Worm (Caenorhabditis elegans): ENCODE measurements around the gene Y26G10.4.

Gene Y26G10.4

DNA sequence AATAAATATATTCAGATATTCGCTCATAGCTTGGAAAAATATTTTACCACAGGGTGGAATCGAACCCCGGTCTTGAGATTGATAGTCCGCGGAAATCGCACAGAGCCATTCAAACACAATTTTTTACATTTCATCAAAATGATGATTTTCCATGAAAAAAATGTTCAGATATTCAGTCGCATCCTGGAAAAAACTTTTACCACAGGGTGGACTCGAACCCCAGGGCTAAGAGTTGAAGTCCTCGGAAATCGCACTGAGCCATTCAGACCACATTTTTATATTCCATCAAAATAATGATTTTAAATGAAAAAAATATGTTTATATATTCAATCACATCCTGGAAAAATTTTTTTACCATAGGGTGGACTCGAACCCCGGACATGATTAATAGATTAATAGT lies 23.6 kb upstream of the Y26G10.4 start:
- no peak for TF ChIP-seq hlh-17 (GFP tag; optimal IDR thresholded peaks at IDR 0.05; ENCODE audit: borderline replicate concordance)
- no peak for TF ChIP-seq alr-1 (tag; optimal IDR thresholded peaks at IDR 0.05; ENCODE audit: borderline replicate concordance)
- TF ChIP-seq hlh-4 (tag; optimal IDR thresholded peaks at IDR 0.05), result no peak
- TF ChIP-seq zip-4 (GFP tag; optimal IDR thresholded peaks at IDR 0.05), result no peak
- no peak for TF ChIP-seq rnt-1 (tag; optimal IDR thresholded peaks at IDR 0.05)
- TF ChIP-seq ceh-8 (GFP tag; optimal IDR thresholded peaks at IDR 0.05), result no peak
- TF ChIP-seq efl-1 (optimal IDR thresholded peaks at IDR 0.05), result no peak
- no peak for TF ChIP-seq efl-1 (GFP tag; optimal IDR thresholded peaks at IDR 0.05 in 1 of 2)
- TF ChIP-seq isw-1 (GFP tag; IDR thresholded peaks at IDR 0.05), result no peak
- no peak for TF ChIP-seq lin-13 (GFP tag; optimal IDR thresholded peaks at IDR 0.05)
- no peak for TF ChIP-seq elt-2 (tag; optimal IDR thresholded peaks at IDR 0.05)
- no peak for TF ChIP-seq fkh-8 (tag; optimal IDR thresholded peaks at IDR 0.05)
- no peak for TF ChIP-seq zag-1 (tag; optimal IDR thresholded peaks at IDR 0.05)
- TF ChIP-seq sup-37 (GFP tag; optimal IDR thresholded peaks at IDR 0.05), result no peak
- TF ChIP-seq Y116A8C.19 (tag; optimal IDR thresholded peaks at IDR 0.05; ENCODE audit: borderline replicate concordance), result no peak
- TF ChIP-seq fos-1 (tag; optimal IDR thresholded peaks at IDR 0.05), result no peak

DNA sequence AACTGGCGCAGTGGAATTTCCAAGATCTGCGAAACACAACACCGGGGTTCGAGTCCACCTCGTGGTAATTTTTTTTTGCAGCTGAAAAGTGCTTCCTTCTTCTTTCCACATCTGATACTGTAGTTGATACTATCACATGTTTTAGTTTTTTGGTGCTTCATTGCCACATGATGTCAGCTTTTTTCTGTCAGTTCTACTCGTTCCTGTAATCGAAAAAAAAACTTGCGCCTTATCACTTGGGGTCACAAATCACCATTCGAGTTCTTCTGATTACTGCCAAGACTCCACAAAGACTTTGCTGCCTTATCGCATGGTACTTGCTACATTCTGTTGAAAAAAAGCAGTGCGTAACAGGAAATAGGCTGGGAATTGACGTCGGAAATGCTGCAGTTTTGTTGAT lies 22.7 kb upstream of the Y26G10.4 start:
- TF ChIP-seq nhr-71 (tag; optimal IDR thresholded peaks at IDR 0.05) (no peak), unc-30 (tag; optimal IDR thresholded peaks at IDR 0.05) (no peak), sox-4 (tag; optimal IDR thresholded peaks at IDR 0.05) (no peak), nhr-11 (tag; optimal IDR thresholded peaks at IDR 0.05) (no peak), lsy-2 (tag; optimal IDR thresholded peaks at IDR 0.05) (peak in 1 of 2 experiments; percentile 0), fkh-4 (tag; optimal IDR thresholded peaks at IDR 0.05; ENCODE audit: borderline replicate concordance) (no peak), zag-1 (tag; optimal IDR thresholded peaks at IDR 0.05) (no peak), tlp-1 (tag; optimal IDR thresholded peaks at IDR 0.05) (no peak), mef-2 (tag; optimal IDR thresholded peaks at IDR 0.05) (no peak), fkh-10 (GFP tag; optimal IDR thresholded peaks at IDR 0.05) (no peak), grh-1 (GFP tag; IDR thresholded peaks at IDR 0.05) (no peak), mep-1 (tag; optimal IDR thresholded peaks at IDR 0.05) (no peak), C04F5.9 (tag; optimal IDR thresholded peaks at IDR 0.05) (no peak), blmp-1 (tag; optimal IDR thresholded peaks at IDR 0.05) (no peak), isw-1 (GFP tag; IDR thresholded peaks at IDR 0.05) (no peak), F16B12.6 (tag; optimal IDR thresholded peaks at IDR 0.05) (no peak), zip-4 (GFP tag; optimal IDR thresholded peaks at IDR 0.05) (no peak), jun-1 (tag; optimal IDR thresholded peaks at IDR 0.05) (peak; percentile 50), efl-1 (optimal IDR thresholded peaks at IDR 0.05) (no peak), efl-1 (GFP tag; optimal IDR thresholded peaks at IDR 0.05 in 1 of 2) (no peak), ceh-90 (tag; optimal IDR thresholded peaks at IDR 0.05) (no peak), nhr-76 (tag; optimal IDR thresholded peaks at IDR 0.05) (no peak), unc-62 (GFP tag; optimal IDR thresholded peaks at IDR 0.05) (no peak), mab-9 (GFP tag; IDR thresholded peaks at IDR 0.05) (no peak), nhr-90 (tag; optimal IDR thresholded peaks at IDR 0.05; ENCODE audit: poor library complexity) (peak; percentile 5), aha-1 (tag; optimal IDR thresholded peaks at IDR 0.05) (no peak), nhr-77 (tag; optimal IDR thresholded peaks at IDR 0.05) (no peak), nhr-237 (tag; optimal IDR thresholded peaks at IDR 0.05) (no peak), elt-2 (tag; optimal IDR thresholded peaks at IDR 0.05) (peak; percentile 98), lin-35 (GFP tag; optimal IDR thresholded peaks at IDR 0.05) (peak in 1 of 2 experiments; percentile 46), hlh-17 (GFP tag; optimal IDR thresholded peaks at IDR 0.05; ENCODE audit: borderline replicate concordance) (no peak), pag-3 (tag; optimal IDR thresholded peaks at IDR 0.05; ENCODE audit: borderline replicate concordance, insufficient read depth) (no peak), skn-1 (tag; optimal IDR thresholded peaks at IDR 0.05) (no peak), ceh-8 (GFP tag; optimal IDR thresholded peaks at IDR 0.05) (no peak), egl-27 (tag; optimal IDR thresholded peaks at IDR 0.05) (no peak), nhr-12 (tag; optimal IDR thresholded peaks at IDR 0.05) (no peak), efl-3 (GFP tag; optimal IDR thresholded peaks at IDR 0.05) (no peak), C34B4.2 (tag; optimal IDR thresholded peaks at IDR 0.05) (no peak), unc-98 (GFP tag; IDR thresholded peaks at IDR 0.05) (no peak), dsc-1 (tag; optimal IDR thresholded peaks at IDR 0.05) (no peak), vab-15 (tag; optimal IDR thresholded peaks at IDR 0.05) (no peak), snu-23 (GFP tag; optimal IDR thresholded peaks at IDR 0.05) (no peak), elt-3 (tag; optimal IDR thresholded peaks at IDR 0.05) (no peak)
